Worm (Caenorhabditis elegans) whole organism, L1 larva: Measurements from ENCODE around the gene F58F6.6.

Source experiments
- aly-2 ChIP-seq: fragments of 150-350 bp; optimal IDR thresholded peaks from 2 replicates; lab custom pipeline; 2014; ENCODE audit warnings: missing biosample characterization, missing genetic modification characterization
- blmp-1 ChIP-seq: fragments of 150-350 bp; optimal IDR thresholded peaks from 2 replicates; lab custom pipeline; 2014; ENCODE audit warnings: missing biosample characterization, missing genetic modification characterization
- ceh-8 ChIP-seq: fragments of 200-800 bp; sonication (Bioruptor generic); optimal IDR thresholded peaks from 2 replicates; lab custom pipeline; 2018; ENCODE audit warnings: mild to moderate bottlenecking, missing genetic modification characterization, moderate library complexity, missing compliant biosample characterization
- ceh-88 ChIP-seq: fragments of 200-800 bp; sonication (Bioruptor generic); IDR thresholded peaks from 2 replicates; pipeline ENCODE4 v1.3.6; 2022; ENCODE audit warnings: missing genetic modification characterization, missing compliant biosample characterization
- ces-1 ChIP-seq: fragments of 150-350 bp; optimal IDR thresholded peaks from 2 replicates; lab custom pipeline; 2014; ENCODE audit warnings: missing biosample characterization, missing genetic modification reagents, missing genetic modification characterization
- efl-1 ChIP-seq, 4 experiments: fragments of 150-350 bp; optimal IDR thresholded peaks in 3 of 4; peaks in 1 of 4; 1 replicate in 1 of 4; 2 replicates in 3 of 4; lab custom pipeline; 2014; ENCODE audit warnings: missing biosample characterization in 2 of 4, missing genetic modification characterization in 2 of 4, missing genetic modification reagents in 2 of 4
- egl-13 ChIP-seq: sonication (generic microtip); optimal IDR thresholded peaks from 2 replicates; lab custom pipeline; 2016; ENCODE audit warnings: missing genotype, missing genetic modification reagents, missing genetic modification characterization, missing compliant biosample characterization
- egl-27 ChIP-seq, 2 experiments: fragments of 150-350 bp in 1 of 2; sonication (generic microtip); optimal IDR thresholded peaks; 3 replicates each; lab custom pipeline; 2017 to 2018; ENCODE audit warnings: missing biosample characterization in 2 of 2, missing genetic modification characterization in 2 of 2, missing genetic modification reagents in 2 of 2
- ets-5 ChIP-seq: fragments of 200-800 bp; sonication (Bioruptor generic); IDR thresholded peaks from 2 replicates; pipeline ENCODE4 v1.3.6; 2022; ENCODE audit warnings: missing genetic modification characterization, missing compliant biosample characterization
- fkh-10 ChIP-seq: sonication (generic microtip); optimal IDR thresholded peaks from 2 replicates; lab custom pipeline; 2017; ENCODE audit warnings: missing biosample characterization, missing genetic modification reagents, missing genetic modification characterization
- fkh-4 ChIP-seq: sonication (generic microtip); optimal IDR thresholded peaks from 2 replicates; lab custom pipeline; 2016; ENCODE audit warnings: missing compliant biosample characterization, missing genetic modification characterization, borderline replicate concordance
- fkh-8 ChIP-seq: sonication (generic microtip); optimal IDR thresholded peaks from 2 replicates; lab custom pipeline; 2016; ENCODE audit warnings: mild to moderate bottlenecking, missing genetic modification characterization, missing compliant biosample characterization
- fos-1 ChIP-seq: fragments of 150-350 bp; optimal IDR thresholded peaks from 2 replicates; lab custom pipeline; 2014; ENCODE audit warnings: missing biosample characterization, missing genetic modification characterization
- hlh-4 ChIP-seq: sonication (generic microtip); optimal IDR thresholded peaks from 2 replicates; lab custom pipeline; 2016; ENCODE audit warnings: mild to moderate bottlenecking, missing genetic modification characterization, missing compliant biosample characterization
- hpl-2 ChIP-seq: fragments of 150-350 bp; optimal IDR thresholded peaks from 2 replicates; lab custom pipeline; 2014; ENCODE audit warnings: missing biosample characterization, missing genetic modification reagents, missing genetic modification characterization
- isw-1 ChIP-seq: fragments of 200-800 bp; sonication (Bioruptor generic); IDR thresholded peaks from 2 replicates; pipeline ENCODE4 v1.3.6; 2022; ENCODE audit warnings: missing genetic modification characterization, missing compliant biosample characterization
- lin-15B ChIP-seq: fragments of 150-350 bp; sonication (generic microtip); optimal IDR thresholded peaks from 3 replicates; lab custom pipeline; 2014; ENCODE audit warnings: missing biosample characterization, missing genetic modification characterization
- lin-39 ChIP-seq: fragments of 150-350 bp; optimal IDR thresholded peaks from 2 replicates; lab custom pipeline; 2014; ENCODE audit warnings: missing biosample characterization, missing genetic modification reagents, missing genetic modification characterization
- lir-3 ChIP-seq: sonication (generic microtip); optimal IDR thresholded peaks from 2 replicates; lab custom pipeline; 2016; ENCODE audit warnings: mild to moderate bottlenecking, missing genetic modification characterization, moderate library complexity, missing compliant biosample characterization; ENCODE audit not compliant: poor library complexity
- lsy-2 ChIP-seq, 2 experiments: fragments of 150-350 bp; optimal IDR thresholded peaks; 2 replicates each; lab custom pipeline; 2014; ENCODE audit warnings: missing biosample characterization in 2 of 2, missing genetic modification characterization in 2 of 2
- mab-9 ChIP-seq: fragments of 200-800 bp; sonication (Bioruptor generic); IDR thresholded peaks from 2 replicates; pipeline ENCODE4 v1.3.6; 2022; ENCODE audit warnings: missing genetic modification reagents, missing genetic modification characterization, missing compliant biosample characterization
- mef-2 ChIP-seq: fragments of 150-350 bp; optimal IDR thresholded peaks from 2 replicates; lab custom pipeline; 2014; ENCODE audit warnings: missing biosample characterization, missing genetic modification characterization
- nhr-12 ChIP-seq: sonication (generic microtip); optimal IDR thresholded peaks from 2 replicates; lab custom pipeline; 2017; ENCODE audit warnings: missing biosample characterization, missing genetic modification characterization
- nhr-19 ChIP-seq: fragments of 200-800 bp; sonication (Bioruptor generic); conservative IDR thresholded peaks from 2 replicates; pipeline ENCODE4 v1.3.6; 2022; ENCODE audit warnings: missing genetic modification characterization, missing compliant biosample characterization
- nhr-20 ChIP-seq: sonication (generic microtip); optimal IDR thresholded peaks from 2 replicates; lab custom pipeline; 2016; ENCODE audit warnings: mild to moderate bottlenecking, missing genetic modification characterization, missing compliant biosample characterization
- nhr-237 ChIP-seq: fragments of 150-350 bp; optimal IDR thresholded peaks from 2 replicates; lab custom pipeline; 2014; ENCODE audit warnings: missing biosample characterization, missing genetic modification characterization
- nhr-47 ChIP-seq: sonication (generic microtip); optimal IDR thresholded peaks from 2 replicates; lab custom pipeline; 2016; ENCODE audit warnings: mild to moderate bottlenecking, missing genetic modification characterization, moderate library complexity, missing compliant biosample characterization
- nhr-71 ChIP-seq: sonication (generic microtip); optimal IDR thresholded peaks from 2 replicates; lab custom pipeline; 2016; ENCODE audit warnings: mild to moderate bottlenecking, missing genetic modification characterization, moderate library complexity, missing compliant biosample characterization
- pag-3 ChIP-seq: sonication (generic microtip); optimal IDR thresholded peaks from 2 replicates; lab custom pipeline; 2017; ENCODE audit warnings: missing genetic modification characterization, mild to moderate bottlenecking, missing compliant biosample characterization, antibody characterized with exemption, borderline replicate concordance; ENCODE audit not compliant: insufficient read depth
- pqm-1 ChIP-seq: sonication (generic microtip); optimal IDR thresholded peaks from 3 replicates; lab custom pipeline; 2017; ENCODE audit warnings: missing biosample characterization, missing genetic modification characterization
- rnt-1 ChIP-seq: sonication (generic microtip); optimal IDR thresholded peaks from 2 replicates; lab custom pipeline; 2016; ENCODE audit warnings: mild to moderate bottlenecking, missing genetic modification characterization, moderate library complexity, missing compliant biosample characterization
- snpc-4 ChIP-seq: fragments of 150-350 bp; optimal IDR thresholded peaks from 2 replicates; lab custom pipeline; 2014; ENCODE audit warnings: missing biosample characterization, missing genetic modification characterization
- sox-4 ChIP-seq: sonication (generic microtip); optimal IDR thresholded peaks from 2 replicates; lab custom pipeline; 2016; ENCODE audit warnings: missing genetic modification characterization, missing compliant biosample characterization
- sptf-1 ChIP-seq: fragments of 150-350 bp; optimal IDR thresholded peaks from 2 replicates; lab custom pipeline; 2014; ENCODE audit warnings: missing biosample characterization, missing genetic modification characterization
- tbx-2 ChIP-seq: sonication (generic microtip); optimal IDR thresholded peaks from 2 replicates; lab custom pipeline; 2016; ENCODE audit warnings: missing genetic modification characterization, missing compliant biosample characterization
- unc-130 ChIP-seq: fragments of 150-350 bp; optimal IDR thresholded peaks from 2 replicates; lab custom pipeline; 2017; ENCODE audit warnings: missing biosample characterization, missing genetic modification characterization, inconsistent platforms
- unc-30 ChIP-seq: sonication (generic microtip); optimal IDR thresholded peaks from 2 replicates; lab custom pipeline; 2017; ENCODE audit warnings: missing biosample characterization, missing genetic modification characterization
- unc-86 ChIP-seq: sonication (generic microtip); optimal IDR thresholded peaks from 2 replicates; lab custom pipeline; 2016; ENCODE audit warnings: missing genetic modification characterization, missing compliant biosample characterization
- vab-15 ChIP-seq: sonication (generic microtip); optimal IDR thresholded peaks from 2 replicates; lab custom pipeline; 2017; ENCODE audit warnings: missing genotype, mild to moderate bottlenecking, missing genetic modification characterization, missing compliant biosample characterization
- zag-1 ChIP-seq: fragments of 150-350 bp; optimal IDR thresholded peaks from 2 replicates; lab custom pipeline; 2014; ENCODE audit warnings: missing biosample characterization, missing genetic modification characterization
- ztf-11 ChIP-seq, 2 experiments: sonication (generic microtip); optimal IDR thresholded peaks; 2 replicates each; lab custom pipeline; 2016 to 2017; ENCODE audit warnings: missing genetic modification characterization in 2 of 2, missing biosample characterization in 1 of 2, missing compliant biosample characterization in 1 of 2

The F58F6.6 gene

DNA sequence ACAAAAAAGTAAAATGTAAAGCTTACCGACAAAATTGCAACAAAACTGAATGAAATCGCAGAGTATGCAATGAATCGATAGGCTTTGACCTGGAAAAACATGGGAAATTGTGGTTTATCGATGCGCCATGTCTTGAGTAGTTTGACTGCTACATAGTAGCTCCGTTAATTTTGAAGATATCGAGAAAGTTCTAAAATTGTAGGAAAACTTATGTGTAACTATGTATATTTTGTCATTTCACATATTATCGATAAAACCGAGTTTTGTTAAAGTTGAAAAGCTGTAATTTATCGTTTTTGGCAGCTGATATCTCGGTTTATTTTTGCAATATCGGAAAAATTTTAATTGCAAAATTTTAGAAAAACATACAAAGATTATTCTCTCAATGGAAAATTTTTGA, 18.2 kb downstream of the F58F6.6 start, which contains the start of gene col-105:
col-105 (minus strand) TSS at position 101 of the 400 bp plus-strand sequence.
- TF ChIP-seq isw-1 (no peak), sptf-1 (no peak), sox-4 (tag; lab: Kevin White, UChicago) (no peak), mef-2 (tag; lab: Kevin White, UChicago) (no peak), nhr-47 (tag; lab: Kevin White, UChicago) (no peak), zag-1 (no peak), fkh-10 (GFP tag; lab: Kevin White, UChicago) (no peak), ceh-8 (no peak), hlh-4 (no peak), pqm-1 (tag; lab: Kevin White, UChicago) (no peak), vab-15 (tag; lab: Kevin White, UChicago) (no peak), nhr-20 (tag; lab: Kevin White, UChicago) (no peak), unc-86 (tag; lab: Kevin White, UChicago) (no peak), aly-2 (tag; lab: Kevin White, UChicago) (no peak), ces-1 (GFP tag; lab: Kevin White, UChicago) (no peak), ets-5 (no peak)

DNA sequence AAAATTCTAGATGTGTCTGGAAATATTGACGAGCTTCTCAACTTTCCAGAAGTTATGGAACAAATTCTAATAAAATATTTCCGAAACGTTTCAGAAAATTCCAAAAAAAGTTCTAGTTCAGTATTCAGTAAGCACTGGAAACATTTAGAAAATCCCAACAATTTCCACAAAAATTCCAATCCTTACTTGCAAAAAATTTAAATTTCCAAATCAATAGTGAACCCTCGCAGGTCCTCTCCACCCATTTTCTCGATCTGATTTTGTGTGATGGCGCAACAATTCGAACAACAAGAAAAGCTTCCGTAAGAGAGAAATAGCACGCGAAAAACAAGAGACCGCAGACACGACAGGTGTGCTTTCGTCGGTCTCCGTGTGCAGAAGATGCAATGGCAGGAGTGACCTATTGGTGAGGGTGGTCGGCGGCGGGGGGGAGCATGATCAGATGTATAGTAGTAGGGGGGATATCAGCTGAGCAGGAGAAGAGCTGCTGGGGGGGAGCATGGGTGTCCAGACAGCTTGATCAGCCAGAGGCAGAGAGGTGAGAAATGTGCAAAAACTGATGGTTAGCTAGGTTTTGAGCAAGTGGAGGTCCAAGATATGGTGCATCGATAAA, 20.8 kb downstream of the F58F6.6 start:
- TF ChIP-seq nhr-71 (tag; lab: Kevin White, UChicago) (peak; percentile 50), nhr-19 (peak; percentile 32), unc-30 (no peak), blmp-1 (tag; lab: Kevin White, UChicago) (no peak), lin-39 (no peak), sox-4 (tag; lab: Kevin White, UChicago) (no peak), ceh-88 (no peak), nhr-12 (tag; lab: Kevin White, UChicago) (no peak), nhr-237 (tag; lab: Kevin White, UChicago) (no peak), fkh-4 (no peak), ztf-11 (tag; optimal IDR thresholded peaks at IDR 0.05; lab: Kevin White, UChicago) (no peak), fos-1 (no peak), pag-3 (tag; lab: Kevin White, UChicago) (peak; percentile 94), lin-15B (tag; lab: Kevin White, UChicago) (no peak), pqm-1 (tag; lab: Kevin White, UChicago) (no peak), fkh-8 (tag; lab: Kevin White, UChicago) (no peak), nhr-20 (tag; lab: Kevin White, UChicago) (peak; percentile 10), hpl-2 (GFP tag; lab: Kevin White, UChicago) (no peak), egl-13 (tag; lab: Kevin White, UChicago) (no peak), sptf-1 (no peak), mab-9 (GFP tag; lab: Robert Waterston, UW) (no peak), hlh-4 (no peak), lir-3 (tag; lab: Kevin White, UChicago) (no peak), efl-1 (optimal IDR thresholded peaks at IDR 0.05; lab: Kevin White, UChicago) (no peak), efl-1 (GFP tag; optimal IDR thresholded peaks at IDR 0.05 in 1 of 2; lab: Kevin White, UChicago) (peak in 1 of 2 experiments; percentile 37), ceh-8 (no peak), nhr-47 (tag; lab: Kevin White, UChicago) (no peak), egl-27 (tag; optimal IDR thresholded peaks at IDR 0.05; lab: Kevin White, UChicago) (no peak), unc-130 (tag; lab: Kevin White, UChicago) (peak; percentile 12), lsy-2 (tag; optimal IDR thresholded peaks at IDR 0.05; lab: Kevin White, UChicago) (no peak), tbx-2 (tag; lab: Kevin White, UChicago) (no peak), snpc-4 (tag; lab: Kevin White, UChicago) (no peak), rnt-1 (peak; percentile 73)
